Fruit fly (Drosophila melanogaster): Measurements from ENCODE around the gene Whamy.

Whamy gene

dm6 chr3R:9784341-9785062 lies 10.3 kb upstream of the Whamy start, which contains the start of the genes MtnA and CG8500:
TSS of gene MtnA (minus strand) at chr3R:9784370.
TSS of gene CG8500 (plus strand) at chr3R:9784653.
- TF ChIP-seq lz (GFP tag; optimal IDR thresholded peaks at IDR 0.05) (no peak), CG6163 (GFP tag; IDR thresholded peaks at IDR 0.05) (no peak), CG1621 (tag; optimal IDR thresholded peaks at IDR 0.05) (no peak), ss (GFP tag; optimal IDR thresholded peaks at IDR 0.05) (peak in 1 of 2 experiments; percentile 18), CG15336 (GFP tag; IDR thresholded peaks at IDR 0.05) (0 out of 2 replicates have a peak, but pooled peaks have one; percentile 16), svp (GFP tag) (peak; percentile 70)

DNA sequence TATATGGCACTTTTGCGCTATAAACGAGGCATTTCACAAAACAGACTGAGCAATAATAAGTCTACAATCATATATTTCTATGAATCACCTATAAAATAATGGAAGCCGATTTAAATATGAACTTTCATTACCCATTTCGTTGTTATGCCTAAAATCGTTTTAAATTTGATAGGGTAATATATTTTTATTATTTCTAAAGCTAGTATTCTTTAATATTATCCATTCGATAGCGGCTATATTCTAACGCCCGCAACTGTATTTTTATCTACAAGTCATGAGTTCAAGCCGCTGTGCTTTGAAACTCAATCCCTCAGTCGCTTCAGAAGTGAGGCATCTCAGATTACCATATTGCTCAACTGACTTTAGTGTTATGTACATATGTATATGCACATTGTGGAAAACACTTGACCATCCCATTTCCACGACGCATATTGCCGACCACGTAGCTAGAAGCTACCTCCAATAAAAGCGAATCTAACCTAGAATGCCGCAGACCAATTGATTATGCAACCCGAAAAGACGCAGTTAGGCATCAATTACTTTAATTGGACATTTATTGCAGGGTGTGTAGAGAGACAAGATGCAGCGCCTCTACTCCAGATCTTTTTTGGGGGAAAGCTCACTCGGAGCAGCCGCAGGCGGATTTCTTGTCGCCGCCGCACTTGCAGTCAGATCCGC lies 9.2 kb upstream of the Whamy start:
- TF ChIP-seq Blimp-1 (GFP tag; optimal IDR thresholded peaks at IDR 0.05) (no peak), eg (GFP tag; IDR thresholded peaks at IDR 0.05) (peak; percentile 36; the same call in 1 of the 3 replicates), topi (GFP tag; optimal IDR thresholded peaks at IDR 0.05) (no peak), CG15336 (GFP tag; IDR thresholded peaks at IDR 0.05) (peak; percentile 42), Smox (GFP tag; optimal IDR thresholded peaks at IDR 0.05) (no peak), CG8632 (GFP tag; optimal IDR thresholded peaks at IDR 0.05) (no peak), CG9139 (GFP tag; optimal IDR thresholded peaks at IDR 0.05) (no peak), CG4318 (GFP tag; optimal IDR thresholded peaks at IDR 0.05) (no peak), CG11902 (GFP tag; optimal IDR thresholded peaks at IDR 0.05) (no peak), CG31627 (GFP tag; optimal IDR thresholded peaks at IDR 0.05) (no peak), CG6808 (GFP tag; optimal IDR thresholded peaks at IDR 0.05) (no peak), CG6792 (GFP tag; optimal IDR thresholded peaks at IDR 0.05) (no peak), Ets96B (tag; optimal IDR thresholded peaks at IDR 0.05) (peak; percentile 9), CG1621 (tag; optimal IDR thresholded peaks at IDR 0.05) (no peak), lz (GFP tag; optimal IDR thresholded peaks at IDR 0.05) (no peak), Lpt (GFP tag; optimal IDR thresholded peaks at IDR 0.05) (no peak), CG16779 (tag; optimal IDR thresholded peaks at IDR 0.05) (no peak), Hr38 (GFP tag; optimal IDR thresholded peaks at IDR 0.05) (no peak), spab (GFP tag; optimal IDR thresholded peaks at IDR 0.05) (no peak), CG6276 (GFP tag; optimal IDR thresholded peaks at IDR 0.05) (no peak), pdm3 (GFP tag; optimal IDR thresholded peaks at IDR 0.05) (no peak), Eip75B (GFP tag; optimal IDR thresholded peaks at IDR 0.05) (no peak), fd59A (GFP tag; optimal IDR thresholded peaks at IDR 0.05) (no peak), achi (GFP tag; optimal IDR thresholded peaks at IDR 0.05) (no peak), fd85E (GFP tag; optimal IDR thresholded peaks at IDR 0.05) (no peak), Eip78C (GFP tag) (peak; percentile 55), CG32006 (GFP tag; optimal IDR thresholded peaks at IDR 0.05) (peak; percentile 41), acj6 (GFP tag; optimal IDR thresholded peaks at IDR 0.05) (peak; percentile 5), dsx (GFP tag; optimal IDR thresholded peaks at IDR 0.05; ENCODE audit: poor library complexity, severe bottlenecking) (no peak), cyc (GFP tag; optimal IDR thresholded peaks at IDR 0.05) (no peak), CG10631 (GFP tag; optimal IDR thresholded peaks at IDR 0.05) (peak; percentile 32), vri (GFP tag; optimal IDR thresholded peaks at IDR 0.05) (peak; percentile 23), esn (GFP tag; optimal IDR thresholded peaks at IDR 0.05) (peak; percentile 7), svp (GFP tag) (peak; percentile 78), Hr39 (GFP tag; optimal IDR thresholded peaks at IDR 0.05) (no peak), CG6163 (GFP tag; IDR thresholded peaks at IDR 0.05) (no peak), CG11762 (GFP tag; optimal IDR thresholded peaks at IDR 0.05; ENCODE audit: insufficient read depth) (no peak), Met (GFP tag; optimal IDR thresholded peaks at IDR 0.05) (no peak), CG3919 (GFP tag; optimal IDR thresholded peaks at IDR 0.05) (no peak), CG34406 (GFP tag; optimal IDR thresholded peaks at IDR 0.05) (no peak), Gug (GFP tag; IDR thresholded peaks at IDR 0.05) (no peak), fkh (GFP tag; optimal IDR thresholded peaks at IDR 0.05) (no peak), net (GFP tag; optimal IDR thresholded peaks at IDR 0.05) (no peak), CG8119 (GFP tag; IDR thresholded peaks at IDR 0.05) (no peak; the same call in 2 of the 3 replicates), Sox15 (GFP tag; optimal IDR thresholded peaks at IDR 0.05) (no peak), Eip93F (GFP tag; optimal IDR thresholded peaks at IDR 0.05) (no peak)
